Worm (Caenorhabditis elegans) whole organism, late embryonic: ENCODE results near the gene srx-88.
A peak's percentile ranks its signal among the peaks of the same experiment; 100 is the strongest.

Experiments
- C08G9.2 ChIP-seq: sonication (generic microtip); optimal IDR thresholded peaks from 2 replicates; lab custom pipeline; 2016; ENCODE audit warnings: mild to moderate bottlenecking, missing genetic modification characterization, moderate library complexity, missing compliant biosample characterization
- C38D4.7 ChIP-seq: fragments of 200-800 bp; sonication (Bioruptor generic); optimal IDR thresholded peaks from 2 replicates; lab custom pipeline; 2018; ENCODE audit warnings: mild to moderate bottlenecking, missing genetic modification characterization, moderate library complexity, missing compliant biosample characterization
- K09A11.1 ChIP-seq: sonication (generic microtip); optimal IDR thresholded peaks from 2 replicates; lab custom pipeline; 2017; ENCODE audit warnings: antibody characterized with exemption, mild to moderate bottlenecking, missing genetic modification characterization, missing compliant biosample characterization; ENCODE audit not compliant: insufficient read depth
- T23F11.4 ChIP-seq: fragments of 200-800 bp; sonication (Bioruptor generic); optimal IDR thresholded peaks from 2 replicates; lab custom pipeline; 2018; ENCODE audit warnings: mild to moderate bottlenecking, missing genetic modification characterization, missing compliant biosample characterization
- Y22D7AL.16 ChIP-seq: sonication (generic microtip); optimal IDR thresholded peaks from 2 replicates; lab custom pipeline; 2016; ENCODE audit warnings: missing genetic modification characterization, missing compliant biosample characterization
- ahr-1 ChIP-seq: sonication (generic microtip); optimal IDR thresholded peaks from 2 replicates; lab custom pipeline; 2016; ENCODE audit warnings: missing genetic modification characterization, missing compliant biosample characterization
- ama-1 ChIP-seq: fragments of 150-350 bp; optimal IDR thresholded peaks from 2 replicates; lab custom pipeline; 2014
- ceh-18 ChIP-seq: sonication (generic microtip); optimal IDR thresholded peaks from 2 replicates; lab custom pipeline; 2016; ENCODE audit warnings: missing genetic modification characterization, missing compliant biosample characterization
- ceh-19 ChIP-seq: fragments of 200-800 bp; sonication (Bioruptor generic); optimal IDR thresholded peaks from 2 replicates; lab custom pipeline; 2018; ENCODE audit warnings: mild to moderate bottlenecking, missing genetic modification characterization, missing compliant biosample characterization
- ceh-24 ChIP-seq: sonication (generic microtip); optimal IDR thresholded peaks from 2 replicates; lab custom pipeline; 2016; ENCODE audit warnings: mild to moderate bottlenecking, missing genetic modification characterization, missing compliant biosample characterization
- ceh-30 ChIP-seq: fragments of 150-350 bp; optimal IDR thresholded peaks from 2 replicates; lab custom pipeline; 2014; ENCODE audit warnings: missing biosample characterization, missing genetic modification characterization
- ceh-48 ChIP-seq: sonication (generic microtip); optimal IDR thresholded peaks from 2 replicates; lab custom pipeline; 2016; ENCODE audit warnings: missing genetic modification characterization, inconsistent platforms, missing compliant biosample characterization
- ceh-9 ChIP-seq: sonication (generic microtip); optimal IDR thresholded peaks from 2 replicates; lab custom pipeline; 2016; ENCODE audit warnings: mild to moderate bottlenecking, missing genetic modification characterization, inconsistent platforms, missing compliant biosample characterization
- che-1 ChIP-seq: sonication (generic microtip); optimal IDR thresholded peaks from 2 replicates; lab custom pipeline; 2016; ENCODE audit warnings: mild to moderate bottlenecking, missing genetic modification characterization, missing compliant biosample characterization
- dve-1 ChIP-seq: sonication (generic microtip); optimal IDR thresholded peaks from 2 replicates; lab custom pipeline; 2017; ENCODE audit warnings: antibody characterized with exemption, mild to moderate bottlenecking, missing genetic modification characterization, missing compliant biosample characterization
- elt-2 ChIP-seq: sonication (generic microtip); optimal IDR thresholded peaks from 2 replicates; lab custom pipeline; 2016; ENCODE audit warnings: missing genetic modification reagents, missing genetic modification characterization, missing compliant biosample characterization
- eyg-1 ChIP-seq: sonication (generic microtip); optimal IDR thresholded peaks from 2 replicates; lab custom pipeline; 2016; ENCODE audit warnings: missing genotype, missing genetic modification characterization, missing compliant biosample characterization
- fax-1 ChIP-seq: sonication (generic microtip); optimal IDR thresholded peaks from 2 replicates; lab custom pipeline; 2016; ENCODE audit warnings: missing genotype, missing genetic modification characterization, missing compliant biosample characterization
- fkh-10 ChIP-seq: fragments of 150-350 bp; optimal IDR thresholded peaks from 2 replicates; lab custom pipeline; 2014; ENCODE audit warnings: missing biosample characterization, missing genetic modification reagents, missing genetic modification characterization
- hlh-6 ChIP-seq: sonication (generic microtip); optimal IDR thresholded peaks from 2 replicates; lab custom pipeline; 2016; ENCODE audit warnings: missing genotype, missing genetic modification characterization, missing compliant biosample characterization
- lim-6 ChIP-seq: sonication (generic microtip); optimal IDR thresholded peaks from 2 replicates; lab custom pipeline; 2016; ENCODE audit warnings: missing genetic modification characterization, missing compliant biosample characterization
- madf-2 ChIP-seq: sonication (generic microtip); optimal IDR thresholded peaks from 2 replicates; lab custom pipeline; 2017; ENCODE audit warnings: missing genetic modification characterization, missing compliant biosample characterization
- mec-3 ChIP-seq: sonication (generic microtip); optimal IDR thresholded peaks from 2 replicates; lab custom pipeline; 2016; ENCODE audit warnings: borderline replicate concordance, missing genetic modification characterization, missing compliant biosample characterization
- nfya-1 ChIP-seq: sonication (generic microtip); optimal IDR thresholded peaks from 2 replicates; lab custom pipeline; 2017; ENCODE audit warnings: missing genetic modification characterization, mild to moderate bottlenecking, missing compliant biosample characterization, antibody characterized with exemption, moderate library complexity
- nhr-232 ChIP-seq: sonication (generic microtip); optimal IDR thresholded peaks from 2 replicates; lab custom pipeline; 2016; ENCODE audit warnings: missing genetic modification characterization, missing compliant biosample characterization
- pat-9 ChIP-seq: fragments of 200-800 bp; sonication (Bioruptor generic); optimal IDR thresholded peaks from 2 replicates; lab custom pipeline; 2018; ENCODE audit warnings: mild to moderate bottlenecking, missing genetic modification characterization, moderate library complexity, missing compliant biosample characterization
- pax-1 ChIP-seq: fragments of 150-350 bp; optimal IDR thresholded peaks from 2 replicates; lab custom pipeline; 2014; ENCODE audit warnings: missing biosample characterization, missing genetic modification characterization
- pha-4 ChIP-seq: fragments of 150-350 bp; optimal IDR thresholded peaks from 2 replicates; lab custom pipeline; 2018; ENCODE audit warnings: missing biosample characterization, missing genetic modification reagents, missing genetic modification characterization
- pqm-1 ChIP-seq: sonication (generic microtip); optimal IDR thresholded peaks from 2 replicates; lab custom pipeline; 2016; ENCODE audit warnings: missing genetic modification characterization, missing compliant biosample characterization
- ref-2 ChIP-seq: sonication (generic microtip); optimal IDR thresholded peaks from 2 replicates; lab custom pipeline; 2016; ENCODE audit warnings: missing genetic modification characterization, missing compliant biosample characterization
- rnt-1 ChIP-seq: sonication (generic microtip); optimal IDR thresholded peaks from 2 replicates; lab custom pipeline; 2016; ENCODE audit warnings: missing genetic modification characterization, missing compliant biosample characterization
- sdc-2 ChIP-seq: sonication (generic microtip); optimal IDR thresholded peaks from 2 replicates; lab custom pipeline; 2016; ENCODE audit warnings: missing genotype, missing genetic modification characterization, missing compliant biosample characterization
- sox-2 ChIP-seq: fragments of 200-800 bp; sonication (Bioruptor generic); IDR thresholded peaks from 2 replicates; pipeline ENCODE4 v1.3.6; 2022; ENCODE audit warnings: missing genetic modification reagents, missing genetic modification characterization, missing compliant biosample characterization
- sox-4 ChIP-seq: sonication (generic microtip); optimal IDR thresholded peaks from 2 replicates; lab custom pipeline; 2017; ENCODE audit warnings: mild to moderate bottlenecking, missing genetic modification characterization, inconsistent platforms, missing compliant biosample characterization
- tbx-2 ChIP-seq: sonication (generic microtip); optimal IDR thresholded peaks from 2 replicates; lab custom pipeline; 2016; ENCODE audit warnings: missing genetic modification characterization, missing compliant biosample characterization
- unc-3 ChIP-seq, 2 experiments: fragments of 200-800 bp in 1 of 2; sonication (Bioruptor generic) in 1 of 2; sonication (generic microtip) in 1 of 2; conservative IDR thresholded peaks in 1 of 2; optimal IDR thresholded peaks in 1 of 2; 2 replicates each; pipeline versions ENCODE4 v1.3.6 to Lab custom; 2016 to 2022; ENCODE audit warnings: missing compliant biosample characterization in 2 of 2, missing genetic modification characterization in 2 of 2, missing genetic modification reagents in 1 of 2
- unc-42 ChIP-seq: sonication (generic microtip); optimal IDR thresholded peaks from 2 replicates; lab custom pipeline; 2016; ENCODE audit warnings: missing genotype, missing genetic modification characterization, missing compliant biosample characterization
- unc-55 ChIP-seq: sonication (generic microtip); optimal IDR thresholded peaks from 2 replicates; lab custom pipeline; 2017; ENCODE audit warnings: missing biosample characterization, missing genetic modification reagents, missing genetic modification characterization
- zip-5 ChIP-seq: sonication (generic microtip); optimal IDR thresholded peaks from 2 replicates; lab custom pipeline; 2016; ENCODE audit warnings: missing genetic modification characterization, missing compliant biosample characterization
- ztf-16 ChIP-seq: sonication (generic microtip); optimal IDR thresholded peaks from 2 replicates; lab custom pipeline; 2017; ENCODE audit warnings: missing genetic modification characterization, missing compliant biosample characterization

Gene srx-88

DNA sequence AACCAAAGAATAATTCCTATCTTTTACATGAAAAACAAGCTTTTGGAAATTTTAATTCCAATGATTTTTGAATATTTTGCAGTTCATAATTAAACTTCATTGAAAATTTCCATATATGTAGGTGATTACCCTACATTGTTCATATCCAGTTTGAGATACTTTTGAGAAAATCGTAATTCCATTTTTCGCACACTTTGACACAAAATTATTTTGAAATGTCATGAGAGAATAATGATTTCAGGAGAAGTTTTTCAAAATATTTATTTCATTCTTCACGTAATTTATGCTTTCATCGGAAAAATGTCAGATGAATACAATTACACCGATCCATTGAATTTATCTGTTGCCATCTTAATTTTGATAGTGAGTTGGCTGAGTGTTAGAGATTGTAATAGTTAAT lies at the start of gene srx-88:
srx-88 (plus strand) TSS at position 301 of the 400 bp plus-strand sequence.
- TF ChIP-seq C08G9.2 (no peak), fax-1 (tag; lab: Kevin White, UChicago) (no peak), ceh-24 (tag; lab: Kevin White, UChicago) (no peak), dve-1 (tag; lab: Kevin White, UChicago) (no peak), lim-6 (tag; lab: Kevin White, UChicago) (no peak), che-1 (tag; lab: Kevin White, UChicago) (no peak), C38D4.7 (GFP tag; lab: Kevin White, UChicago) (no peak), sox-4 (tag; lab: Kevin White, UChicago) (no peak), sox-2 (GFP tag; lab: Robert Waterston, UW) (no peak), zip-5 (tag; lab: Kevin White, UChicago) (no peak), Y22D7AL.16 (tag; lab: Kevin White, UChicago) (no peak), unc-3 (GFP tag; conservative IDR thresholded peaks at IDR 0.05; lab: Robert Waterston, UW) (no peak), unc-3 (tag; optimal IDR thresholded peaks at IDR 0.05; lab: Kevin White, UChicago) (no peak), elt-2 (tag; lab: Kevin White, UChicago) (no peak), madf-2 (no peak), ztf-16 (tag; lab: Kevin White, UChicago) (no peak), hlh-6 (tag; lab: Kevin White, UChicago) (no peak)
- TF ChIP-seq, all 69 proteins: peak for 0

DNA sequence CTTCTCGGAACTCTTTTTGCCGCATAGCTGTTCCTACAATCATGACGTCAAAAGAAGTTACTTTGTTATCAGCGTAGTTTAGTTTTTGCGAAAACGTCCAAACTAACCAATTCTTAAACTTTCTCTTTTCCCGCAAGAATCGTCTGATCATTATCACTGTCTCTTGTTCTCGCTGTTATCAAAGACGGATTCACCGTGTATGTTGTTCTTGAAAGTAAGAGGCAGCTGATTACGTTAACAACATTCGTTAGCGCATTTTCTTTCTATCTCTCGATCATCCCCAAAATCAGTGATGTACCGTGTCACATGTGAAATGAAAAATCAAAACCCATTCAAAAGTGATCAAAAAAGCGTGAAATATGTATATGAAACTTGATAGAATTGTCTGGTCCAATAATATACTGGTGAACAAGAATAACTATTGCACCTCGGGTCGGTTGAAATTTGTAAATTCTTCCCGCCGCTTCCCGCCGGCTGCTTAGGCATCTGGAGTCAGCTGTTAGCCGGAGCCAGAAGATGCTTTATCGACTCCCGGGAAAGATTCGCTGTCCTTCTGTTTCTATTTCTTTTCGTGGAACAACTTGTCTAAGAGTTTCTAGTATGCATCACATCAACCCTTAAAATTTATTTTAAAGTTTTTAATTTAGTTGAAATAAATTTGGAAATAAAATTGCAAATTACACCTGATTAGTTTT lies 48.7 kb upstream of the srx-88 start:
- TF ChIP-seq K09A11.1: no peak
- TF ChIP-seq sdc-2 (tag; lab: Kevin White, UChicago): no peak
- no peak for TF ChIP-seq ahr-1 (tag; lab: Kevin White, UChicago)
- TF ChIP-seq elt-2 (tag; lab: Kevin White, UChicago): peak; percentile 67
- no peak for TF ChIP-seq ceh-18 (tag; lab: Kevin White, UChicago)
- no peak for TF ChIP-seq pat-9 (tag; lab: Kevin White, UChicago)
- TF ChIP-seq ceh-30: no peak
- TF ChIP-seq eyg-1 (tag; lab: Kevin White, UChicago): no peak

DNA sequence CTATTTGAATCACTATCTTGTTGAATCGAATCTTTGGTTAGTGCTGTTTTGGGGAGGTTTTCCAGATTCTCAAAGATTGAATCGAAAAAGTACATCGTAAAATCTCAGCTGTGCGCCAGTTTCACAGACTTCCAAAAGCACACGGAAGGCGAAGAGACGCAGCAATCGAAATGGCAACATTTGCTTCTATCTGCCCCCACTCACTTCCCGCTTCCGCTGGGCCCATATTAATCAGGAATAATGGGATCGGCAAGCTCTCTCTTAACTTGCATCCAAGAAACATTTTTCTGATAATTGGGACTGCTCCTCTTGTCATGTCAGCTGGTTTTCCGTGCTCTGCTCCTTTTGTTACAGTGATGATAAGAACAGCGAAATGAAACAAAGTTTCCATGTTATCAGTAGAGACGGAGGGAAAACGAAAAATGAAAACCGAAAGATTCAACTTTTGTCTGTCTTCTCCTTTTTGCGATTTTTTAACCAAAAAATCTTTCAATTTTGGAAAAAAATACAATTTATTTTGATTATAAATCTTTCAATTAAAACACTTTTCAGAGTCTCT lies 47.7 kb upstream of the srx-88 start:
- peak; percentile 33 for TF ChIP-seq rnt-1
- no peak for TF ChIP-seq fkh-10 (GFP tag; lab: Kevin White, UChicago)
- TF ChIP-seq ceh-18 (tag; lab: Kevin White, UChicago): peak; percentile 25
- TF ChIP-seq ceh-48 (tag; lab: Kevin White, UChicago): no peak
- no peak for TF ChIP-seq pat-9 (tag; lab: Kevin White, UChicago)
- TF ChIP-seq eyg-1 (tag; lab: Kevin White, UChicago): no peak
- no peak for TF ChIP-seq ceh-24 (tag; lab: Kevin White, UChicago)
- TF ChIP-seq nfya-1: peak; percentile 3
- no peak for TF ChIP-seq ama-1 (lab: Kevin White, UChicago)
- TF ChIP-seq pax-1: no peak
- no peak for TF ChIP-seq T23F11.4 (GFP tag; lab: Kevin White, UChicago)

DNA sequence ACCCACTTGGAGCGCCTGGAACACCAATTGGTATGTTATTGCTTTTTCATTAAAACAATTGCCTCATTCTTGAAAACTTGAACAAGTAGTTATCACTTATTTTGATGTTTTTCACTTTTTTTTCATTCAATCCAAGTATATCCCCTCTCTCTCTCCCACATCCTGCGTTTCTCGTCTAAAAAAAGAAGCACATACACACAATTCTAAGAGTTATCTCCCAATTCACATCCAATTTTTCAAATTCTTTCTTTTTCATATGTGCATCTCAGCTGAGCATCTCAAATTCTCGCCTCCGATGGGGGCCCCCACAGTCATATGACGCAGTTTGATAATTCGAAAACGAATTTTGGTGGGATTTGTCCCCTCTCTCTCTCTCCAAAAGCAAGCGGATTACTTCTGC lies 46.6 kb upstream of the srx-88 start:
- no peak for TF ChIP-seq pat-9 (tag; lab: Kevin White, UChicago)
- TF ChIP-seq unc-42: peak; percentile 58

DNA sequence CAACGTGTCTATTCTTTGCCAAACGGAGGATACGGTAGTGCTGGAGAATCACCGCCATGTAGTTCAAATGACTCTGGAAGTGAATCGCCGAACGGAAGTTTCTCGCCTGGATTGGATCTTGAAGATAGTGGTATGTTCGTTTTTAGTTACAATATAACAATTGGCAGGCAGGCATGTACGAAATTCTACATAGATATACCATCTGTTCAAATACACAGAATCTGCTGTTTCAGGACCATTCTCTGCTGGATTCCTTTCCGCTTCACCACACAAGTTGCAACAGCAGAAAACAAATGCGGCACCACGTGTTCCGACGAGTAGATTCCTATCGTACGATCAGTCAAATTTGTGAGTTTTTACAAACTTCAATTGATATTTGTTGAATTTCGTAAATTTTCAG lies 43.8 kb upstream of the srx-88 start:
- TF ChIP-seq nhr-232 (no peak), rnt-1 (no peak), tbx-2 (tag; lab: Kevin White, UChicago) (no peak), ztf-16 (tag; lab: Kevin White, UChicago) (no peak), pqm-1 (tag; lab: Kevin White, UChicago) (no peak), ceh-19 (no peak), unc-55 (GFP tag; lab: Kevin White, UChicago) (no peak), mec-3 (tag; lab: Kevin White, UChicago) (no peak), ref-2 (tag; lab: Kevin White, UChicago) (no peak), nfya-1 (no peak), ceh-18 (tag; lab: Kevin White, UChicago) (no peak), ceh-24 (tag; lab: Kevin White, UChicago) (no peak), ceh-9 (tag; lab: Kevin White, UChicago) (no peak), pha-4 (tag; lab: Kevin White, UChicago) (no peak), zip-5 (tag; lab: Kevin White, UChicago) (no peak)
